Fruit fly (Drosophila melanogaster) whole organism, embryonic: ENCODE results near the gene IscU.

Source experiments
- ATbp ChIP-seq: fragments of 200-800 bp; sonication (Bioruptor generic); optimal IDR thresholded peaks from 2 replicates; lab custom pipeline; 2017; ENCODE audit warnings: missing biosample characterization, mild to moderate bottlenecking, missing genetic modification characterization, missing genetic modification reagents
- CG10366 ChIP-seq: fragments of 200-800 bp; sonication (Bioruptor generic); IDR thresholded peaks from 2 replicates; pipeline ENCODE4 v1.3.6; 2022; ENCODE audit warnings: missing biosample characterization, missing genetic modification characterization
- CG10979 ChIP-seq: fragments of 200-800 bp; sonication (Bioruptor generic); optimal IDR thresholded peaks from 2 replicates; lab custom pipeline; 2018; ENCODE audit warnings: missing biosample characterization, mild to moderate bottlenecking, missing genetic modification characterization, moderate library complexity
- CG11504 ChIP-seq: fragments of 200-800 bp; sonication (Bioruptor generic); optimal IDR thresholded peaks from 3 replicates; lab custom pipeline; 2019; ENCODE audit warnings: missing biosample characterization, mild to moderate bottlenecking, missing genetic modification characterization, moderate library complexity
- CG11695 ChIP-seq: fragments of 200-800 bp; sonication (Bioruptor generic); IDR thresholded peaks from 3 replicates; pipeline ENCODE4 v1.3.6; 2022; ENCODE audit warnings: missing biosample characterization, missing genetic modification characterization
- CG13424 ChIP-seq: fragments of 200-800 bp; sonication (Bioruptor generic); optimal IDR thresholded peaks from 2 replicates; lab custom pipeline; 2019; ENCODE audit warnings: missing biosample characterization, mild to moderate bottlenecking, missing genetic modification characterization, moderate library complexity
- CG13775 ChIP-seq: fragments of 200-800 bp; sonication (Bioruptor generic); optimal IDR thresholded peaks from 3 replicates; lab custom pipeline; 2017; ENCODE audit warnings: missing biosample characterization, mild to moderate bottlenecking, missing genetic modification characterization
- CG15269 ChIP-seq: fragments of 200-800 bp; sonication (Bioruptor generic); optimal IDR thresholded peaks from 2 replicates; lab custom pipeline; 2018; ENCODE audit warnings: missing biosample characterization, mild to moderate bottlenecking, missing genetic modification characterization, moderate library complexity
- CG16813 ChIP-seq: fragments of 200-800 bp; sonication (Bioruptor generic); IDR thresholded peaks from 3 replicates; pipeline ENCODE4 v1.3.6; 2022; ENCODE audit warnings: missing biosample characterization, missing genetic modification characterization; ENCODE audit not compliant: partially characterized antibody
- CG16815 ChIP-seq: fragments of 200-800 bp; sonication (Bioruptor generic); optimal IDR thresholded peaks from 3 replicates; lab custom pipeline; 2017; ENCODE audit warnings: missing biosample characterization, mild to moderate bottlenecking, missing genetic modification characterization
- CG2116 ChIP-seq: fragments of 200-800 bp; sonication (Bioruptor generic); optimal IDR thresholded peaks from 3 replicates; lab custom pipeline; 2018; ENCODE audit warnings: missing biosample characterization, mild to moderate bottlenecking, missing genetic modification characterization
- CG2120 ChIP-seq: fragments of 200-800 bp; sonication (Bioruptor generic); optimal IDR thresholded peaks from 3 replicates; lab custom pipeline; 2016; ENCODE audit warnings: missing biosample characterization, missing genetic modification characterization
- CG2678 ChIP-seq: fragments of 200-800 bp; sonication (Bioruptor generic); optimal IDR thresholded peaks from 3 replicates; lab custom pipeline; 2019; ENCODE audit warnings: missing biosample characterization, mild to moderate bottlenecking, missing genetic modification characterization, moderate library complexity
- CG30403 ChIP-seq: fragments of 200-800 bp; sonication (Bioruptor generic); optimal IDR thresholded peaks from 3 replicates; lab custom pipeline; 2016; ENCODE audit warnings: missing biosample characterization, missing genetic modification characterization
- CG4820 ChIP-seq: fragments of 200-800 bp; sonication (Bioruptor generic); optimal IDR thresholded peaks from 3 replicates; lab custom pipeline; 2016; ENCODE audit warnings: missing biosample characterization, missing genetic modification characterization
- CG4854 ChIP-seq: fragments of 200-800 bp; sonication (Bioruptor generic); optimal IDR thresholded peaks from 2 replicates; lab custom pipeline; 2016; ENCODE audit warnings: missing biosample characterization, missing genetic modification characterization, inconsistent platforms
- CG8290 ChIP-seq, 3 experiments: fragments of 200-800 bp; sonication (Bioruptor generic); optimal IDR thresholded peaks; 2 replicates each; lab custom pipeline; 2016 to 2019; ENCODE audit warnings: missing biosample characterization in 3 of 3, missing genetic modification characterization in 3 of 3, mild to moderate bottlenecking in 2 of 3, moderate library complexity in 1 of 3
- CG8944 ChIP-seq: fragments of 200-800 bp; sonication (Bioruptor generic); optimal IDR thresholded peaks from 3 replicates; lab custom pipeline; 2016; ENCODE audit warnings: missing biosample characterization, missing genetic modification characterization
- CG9727 ChIP-seq: fragments of 200-800 bp; sonication (Bioruptor generic); optimal IDR thresholded peaks from 3 replicates; lab custom pipeline; 2017; ENCODE audit warnings: missing biosample characterization, mild to moderate bottlenecking, missing genetic modification characterization
- Chrac-16 ChIP-seq: fragments of 200-800 bp; sonication (Bioruptor generic); optimal IDR thresholded peaks from 3 replicates; lab custom pipeline; 2016; ENCODE audit warnings: missing biosample characterization, missing genetic modification characterization
- Doc2 ChIP-seq: fragments of 200-800 bp; sonication (Bioruptor generic); IDR thresholded peaks from 2 replicates; pipeline ENCODE4 v1.3.6; 2022; ENCODE audit warnings: missing biosample characterization, missing genetic modification characterization
- Dref ChIP-seq: fragments of 200-800 bp; sonication (Bioruptor generic); IDR thresholded peaks from 2 replicates; pipeline ENCODE4 v1.3.6; 2022; ENCODE audit warnings: missing biosample characterization, missing genetic modification characterization
- Drgx ChIP-seq: fragments of 200-800 bp; sonication (Bioruptor generic); IDR thresholded peaks from 2 replicates; pipeline ENCODE4 v1.3.6; 2022; ENCODE audit warnings: missing biosample characterization, missing genetic modification characterization
- HmgD ChIP-seq: fragments of 200-800 bp; sonication (Bioruptor generic); optimal IDR thresholded peaks from 3 replicates; lab custom pipeline; 2016; ENCODE audit warnings: missing biosample characterization, missing genetic modification characterization
- HmgZ ChIP-seq: fragments of 200-800 bp; sonication (Bioruptor generic); optimal IDR thresholded peaks from 2 replicates; lab custom pipeline; 2018; ENCODE audit warnings: missing biosample characterization, mild to moderate bottlenecking, missing genetic modification characterization
- PHDP ChIP-seq: fragments of 200-800 bp; sonication (Bioruptor generic); optimal IDR thresholded peaks from 3 replicates; lab custom pipeline; 2018; ENCODE audit warnings: missing biosample characterization, mild to moderate bottlenecking, missing genetic modification characterization, moderate library complexity
- Ssrp ChIP-seq: fragments of 200-800 bp; sonication (Bioruptor generic); optimal IDR thresholded peaks from 2 replicates; lab custom pipeline; 2018; ENCODE audit warnings: missing biosample characterization, mild to moderate bottlenecking, missing genetic modification characterization, moderate library complexity
- Usf ChIP-seq: fragments of 200-800 bp; sonication (Bioruptor generic); optimal IDR thresholded peaks from 2 replicates; lab custom pipeline; 2017; ENCODE audit warnings: missing genotype, missing biosample characterization, missing genetic modification characterization
- ara ChIP-seq: fragments of 200-800 bp; sonication (Bioruptor generic); IDR thresholded peaks from 2 replicates; pipeline ENCODE4 v1.3.6; 2022; ENCODE audit warnings: missing biosample characterization, missing genetic modification characterization
- bowl ChIP-seq: fragments of 200-800 bp; sonication (Bioruptor generic); IDR thresholded peaks from 2 replicates; pipeline ENCODE4 v1.3.6; 2022; ENCODE audit warnings: missing biosample characterization, missing genetic modification characterization
- chn ChIP-seq: fragments of 200-800 bp; sonication (Bioruptor generic); optimal IDR thresholded peaks from 2 replicates; lab custom pipeline; 2016; ENCODE audit warnings: missing biosample characterization, missing genetic modification characterization
- ci ChIP-seq: fragments of 200-800 bp; sonication (Bioruptor generic); IDR thresholded peaks from 3 replicates; pipeline ENCODE4 v1.3.6; 2022; ENCODE audit warnings: missing biosample characterization, missing genetic modification characterization
- esg ChIP-seq: fragments of 200-800 bp; sonication (Bioruptor generic); conservative IDR thresholded peaks from 2 replicates; pipeline ENCODE4 v1.3.6; 2022; ENCODE audit warnings: missing biosample characterization, missing genetic modification characterization
- fd102C ChIP-seq: fragments of 200-800 bp; sonication (Bioruptor generic); optimal IDR thresholded peaks from 2 replicates; lab custom pipeline; 2018; ENCODE audit warnings: missing biosample characterization, mild to moderate bottlenecking, missing genetic modification characterization, moderate library complexity
- grau ChIP-seq: fragments of 200-800 bp; optimal IDR thresholded peaks from 3 replicates; lab custom pipeline; 2019; ENCODE audit warnings: missing biosample characterization, mild to moderate bottlenecking, missing genetic modification characterization, moderate library complexity
- kni ChIP-seq: fragments of 200-800 bp; sonication (Bioruptor generic); optimal IDR thresholded peaks from 3 replicates; lab custom pipeline; 2017; ENCODE audit warnings: mild to moderate bottlenecking, missing biosample characterization, missing genetic modification reagents, missing genetic modification characterization
- knrl ChIP-seq: fragments of 200-800 bp; sonication (Bioruptor generic); IDR thresholded peaks from 3 replicates; pipeline ENCODE4 v1.3.6; 2022; ENCODE audit warnings: missing biosample characterization, missing genetic modification characterization; ENCODE audit not compliant: partially characterized antibody
- otp ChIP-seq: fragments of 200-800 bp; sonication (Bioruptor generic); IDR thresholded peaks from 3 replicates; pipeline ENCODE4, ENCODE4 v1.3.6; 2022; ENCODE audit warnings: missing biosample characterization, missing genetic modification characterization
- peb ChIP-seq: fragments of 200-800 bp; sonication (Bioruptor generic); IDR thresholded peaks from 2 replicates; pipeline ENCODE4 v1.3.6; 2022; ENCODE audit warnings: missing biosample characterization, missing genetic modification characterization
- prd ChIP-seq, 3 experiments: fragments of >200 bp in 2 of 3; fragments of 200-800 bp in 1 of 3; sonication (Bioruptor generic) in 1 of 3; optimal IDR thresholded peaks in 2 of 3; IDR thresholded peaks in 1 of 3; 2 replicates in 2 of 3; 3 replicates in 1 of 3; pipeline versions ENCODE4 v1.3.6 to Lab custom; 2017 to 2022; ENCODE audit warnings: missing biosample characterization in 1 of 3, missing genetic modification characterization in 1 of 3
- row ChIP-seq: fragments of 200-800 bp; sonication (Bioruptor generic); IDR thresholded peaks from 3 replicates; pipeline ENCODE4 v1.3.6; 2022; ENCODE audit warnings: missing biosample characterization, missing genetic modification characterization
- sqz ChIP-seq: fragments of 200-800 bp; sonication (Bioruptor generic); optimal IDR thresholded peaks from 3 replicates; lab custom pipeline; 2018; ENCODE audit warnings: missing biosample characterization, mild to moderate bottlenecking, missing genetic modification characterization
- tna ChIP-seq: fragments of 200-800 bp; sonication (Bioruptor generic); IDR thresholded peaks from 2 replicates; pipeline ENCODE4 v1.3.6; 2022; ENCODE audit warnings: missing biosample characterization, missing genetic modification characterization; ENCODE audit not compliant: partially characterized antibody
- ttk ChIP-seq: fragments of 200-800 bp; sonication (Bioruptor generic); IDR thresholded peaks from 2 replicates; pipeline ENCODE4 v2.1.2; 2022; ENCODE audit warnings: missing biosample characterization, missing genetic modification characterization
- vvl ChIP-seq: fragments of 200-800 bp; sonication (Bioruptor generic); IDR thresholded peaks from 2 replicates; pipeline ENCODE4 v1.3.6; 2022; ENCODE audit warnings: missing biosample characterization, missing genetic modification characterization
- yki ChIP-seq: fragments of >200 bp; optimal IDR thresholded peaks from 3 replicates; lab custom pipeline; 2018
- zf30C ChIP-seq: fragments of 200-800 bp; sonication (Bioruptor generic); optimal IDR thresholded peaks from 3 replicates; lab custom pipeline; 2018; ENCODE audit warnings: missing biosample characterization, mild to moderate bottlenecking, missing genetic modification characterization

IscU gene

DNA sequence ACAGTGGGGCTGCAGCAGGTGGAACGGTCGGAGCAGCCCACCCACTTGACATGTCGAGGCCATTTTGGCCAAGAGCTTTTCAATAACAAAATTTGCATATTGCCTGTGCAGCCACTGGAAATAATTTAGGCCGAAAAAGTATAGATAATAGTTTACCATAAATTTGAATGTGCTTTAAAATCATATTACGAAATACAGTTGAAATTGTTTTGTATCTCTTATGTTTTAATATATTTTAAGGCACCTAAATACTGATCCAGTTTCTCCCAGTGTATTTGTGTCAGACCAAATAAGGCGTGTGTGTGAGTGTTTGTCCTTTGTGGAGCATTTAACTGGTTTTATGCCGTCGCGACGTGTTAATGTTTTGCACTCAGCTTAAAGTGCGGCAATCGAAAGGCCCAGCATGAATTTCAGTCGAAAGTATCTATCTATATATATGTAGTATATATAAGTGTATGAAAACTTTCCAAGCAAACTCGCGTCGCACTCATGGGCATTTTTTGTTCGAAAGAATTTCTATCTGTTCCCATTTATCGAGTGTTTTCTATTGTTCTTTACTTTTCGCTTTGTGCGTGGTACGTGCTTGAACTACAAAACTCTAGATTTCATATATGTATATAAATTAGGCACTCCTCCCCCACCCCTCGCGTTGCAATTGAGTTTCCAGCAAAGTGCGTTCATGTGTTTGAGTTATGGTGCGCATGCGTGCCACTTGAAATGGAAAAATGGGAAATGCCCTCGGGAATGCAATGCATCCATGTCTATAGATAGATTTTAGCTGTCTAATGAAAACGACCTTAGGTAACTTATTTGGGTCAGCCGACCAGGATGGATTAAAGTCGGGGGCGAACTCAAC lies 25.6 kb upstream of the IscU start (continued):
- TF ChIP-seq CG9727 (GFP tag; lab: Kevin White, UChicago) (peak; percentile 58), CG4854 (GFP tag; lab: Kevin White, UChicago) (no peak), CG16815 (GFP tag; lab: Kevin White, UChicago) (peak; percentile 37), CG15269 (tag; lab: Kevin White, UChicago) (peak; percentile 6), otp (GFP tag; lab: Robert Waterston, UW) (0 out of 3 replicates have a peak, but pooled peaks have one; percentile 30), Dref (GFP tag; lab: Robert Waterston, UW) (no peak), vvl (peak; percentile 60; the same call in 1 of the 2 replicates), CG11504 (tag; lab: Kevin White, UChicago) (peak; percentile 52), CG10979 (tag; lab: Kevin White, UChicago) (peak; percentile 59), CG8944 (GFP tag; lab: Kevin White, UChicago) (no peak), prd (optimal IDR thresholded peaks at IDR 0.05; lab: Kevin White, UChicago) (no peak), prd (GFP tag; IDR thresholded peaks at IDR 0.05; lab: Robert Waterston, UW) (peak; percentile 50; the same call in 2 of the 3 replicates), knrl (GFP tag; lab: Robert Waterston, UW) (no peak), row (GFP tag; lab: Robert Waterston, UW) (peak; percentile 36; the same call in 2 of the 3 replicates), bowl (no peak), CG11695 (GFP tag; lab: Robert Waterston, UW) (0 out of 3 replicates have a peak, but pooled peaks have one; percentile 31), CG13424 (tag; lab: Kevin White, UChicago) (peak; percentile 1), chn (peak; percentile 12), PHDP (tag; lab: Kevin White, UChicago) (peak; percentile 21), grau (tag; lab: Kevin White, UChicago) (peak; percentile 40), Drgx (peak; percentile 53), ci (GFP tag; lab: Robert Waterston, UW) (0 out of 3 replicates have a peak, but pooled peaks have one; percentile 43), HmgZ (tag; lab: Kevin White, UChicago) (no peak), CG2120 (GFP tag; lab: Kevin White, UChicago) (no peak), peb (peak; percentile 28; the same call in 1 of the 2 replicates), Usf (GFP tag; lab: Kevin White, UChicago) (no peak), Chrac-16 (GFP tag; lab: Kevin White, UChicago) (peak; percentile 34), ttk (no peak), CG8290 (GFP tag; optimal IDR thresholded peaks at IDR 0.05; lab: Kevin White, UChicago) (no peak), CG8290 (tag; optimal IDR thresholded peaks at IDR 0.05; lab: Kevin White, UChicago) (peak in 1 of 2 experiments; percentile 16), CG13775 (GFP tag; lab: Kevin White, UChicago) (peak; percentile 42), fd102C (GFP tag; lab: Kevin White, UChicago) (peak; percentile 28), CG4820 (GFP tag; lab: Kevin White, UChicago) (peak; percentile 41), Ssrp (tag; lab: Kevin White, UChicago) (peak; percentile 55), zf30C (GFP tag; lab: Kevin White, UChicago) (peak; percentile 77), kni (GFP tag; lab: Kevin White, UChicago) (peak; percentile 70), CG2678 (tag; lab: Kevin White, UChicago) (peak; percentile 20), CG2116 (GFP tag; lab: Kevin White, UChicago) (no peak), sqz (GFP tag; lab: Kevin White, UChicago) (peak; percentile 7), CG16813 (GFP tag; lab: Robert Waterston, UW) (no peak), ara (GFP tag; lab: Robert Waterston, UW) (peak; percentile 47), CG10366 (0 out of 2 replicates have a peak, but pooled peaks have one; percentile 9), HmgD (no peak), yki (lab: Kevin White, UChicago) (no peak), tna (no peak), Doc2 (GFP tag; lab: Robert Waterston, UW) (no peak), esg (GFP tag; lab: Robert Waterston, UW) (peak; percentile 29; the same call in 1 of the 2 replicates), ATbp (GFP tag; lab: Kevin White, UChicago) (peak; percentile 19), CG30403 (GFP tag; lab: Kevin White, UChicago) (peak; percentile 31)
